Fruit fly (Drosophila melanogaster) whole organism, embryonic: Measurements from ENCODE around the gene trr.

Source experiments
- Atf6 ChIP-seq: fragments of 200-800 bp; sonication (Bioruptor generic); IDR thresholded peaks from 2 replicates; pipeline ENCODE4 v1.3.6; 2022; ENCODE audit warnings: missing biosample characterization, missing genetic modification characterization
- CG10321 ChIP-seq: fragments of 200-800 bp; sonication (Bioruptor generic); IDR thresholded peaks from 2 replicates; pipeline ENCODE4 v1.3.6; 2022; ENCODE audit warnings: missing biosample characterization, missing genetic modification characterization
- CG10543 ChIP-seq: fragments of 200-800 bp; sonication (Bioruptor generic); optimal IDR thresholded peaks from 3 replicates; lab custom pipeline; 2017; ENCODE audit warnings: missing biosample characterization, mild to moderate bottlenecking, missing genetic modification characterization, moderate library complexity
- CG11398 ChIP-seq: fragments of 200-800 bp; sonication (Bioruptor generic); optimal IDR thresholded peaks from 2 replicates; lab custom pipeline; 2016; ENCODE audit warnings: missing biosample characterization, missing genetic modification characterization
- CG12391 ChIP-seq: fragments of 200-800 bp; sonication (Bioruptor generic); optimal IDR thresholded peaks from 3 replicates; lab custom pipeline; 2018; ENCODE audit warnings: missing biosample characterization, mild to moderate bottlenecking, missing genetic modification characterization, moderate library complexity
- CG15696 ChIP-seq: fragments of 200-800 bp; sonication (Bioruptor generic); optimal IDR thresholded peaks from 2 replicates; lab custom pipeline; 2019; ENCODE audit warnings: missing biosample characterization, mild to moderate bottlenecking, missing genetic modification characterization, moderate library complexity
- CG16813 ChIP-seq: fragments of 200-800 bp; sonication (Bioruptor generic); IDR thresholded peaks from 3 replicates; pipeline ENCODE4 v1.3.6; 2022; ENCODE audit warnings: missing biosample characterization, missing genetic modification characterization; ENCODE audit not compliant: partially characterized antibody
- CG17359 ChIP-seq: fragments of 200-800 bp; sonication (Bioruptor generic); optimal IDR thresholded peaks from 3 replicates; lab custom pipeline; 2018; ENCODE audit warnings: missing biosample characterization, mild to moderate bottlenecking, missing genetic modification characterization, moderate library complexity
- CG17568 ChIP-seq: fragments of 200-800 bp; sonication (Bioruptor generic); optimal IDR thresholded peaks from 2 replicates; lab custom pipeline; 2018; ENCODE audit warnings: missing biosample characterization, mild to moderate bottlenecking, missing genetic modification characterization, moderate library complexity
- CG17829 ChIP-seq: fragments of 200-800 bp; optimal IDR thresholded peaks from 2 replicates; lab custom pipeline; 2019; ENCODE audit warnings: missing biosample characterization, mild to moderate bottlenecking, missing genetic modification characterization, moderate library complexity
- CG2202 ChIP-seq: fragments of 200-800 bp; sonication (Bioruptor generic); optimal IDR thresholded peaks from 2 replicates; lab custom pipeline; 2018; ENCODE audit warnings: missing biosample characterization, mild to moderate bottlenecking, missing genetic modification characterization
- CG3163 ChIP-seq: fragments of 200-800 bp; sonication (Bioruptor generic); optimal IDR thresholded peaks from 3 replicates; lab custom pipeline; 2016; ENCODE audit warnings: missing biosample characterization, missing genetic modification characterization
- CG32767 ChIP-seq: fragments of 200-800 bp; sonication (Bioruptor generic); IDR thresholded peaks from 2 replicates; pipeline ENCODE4 v1.3.6; 2022; ENCODE audit warnings: missing biosample characterization, missing genetic modification characterization
- CG34376 ChIP-seq: fragments of 200-800 bp; sonication (Bioruptor generic); optimal IDR thresholded peaks from 2 replicates; lab custom pipeline; 2018; ENCODE audit warnings: missing biosample characterization, mild to moderate bottlenecking, missing genetic modification characterization
- CG4424 ChIP-seq: fragments of 200-800 bp; sonication (Bioruptor generic); optimal IDR thresholded peaks from 3 replicates; lab custom pipeline; 2016; ENCODE audit warnings: missing biosample characterization, missing genetic modification characterization
- CG7987 ChIP-seq: fragments of 200-800 bp; sonication (Bioruptor generic); optimal IDR thresholded peaks from 2 replicates; lab custom pipeline; 2018; ENCODE audit warnings: missing biosample characterization, mild to moderate bottlenecking, missing genetic modification characterization, moderate library complexity
- CG8359 ChIP-seq: fragments of 200-800 bp; sonication (Bioruptor generic); optimal IDR thresholded peaks from 2 replicates; lab custom pipeline; 2017; ENCODE audit warnings: missing biosample characterization, mild to moderate bottlenecking, missing genetic modification characterization, borderline replicate concordance
- CG8388 ChIP-seq: fragments of 200-800 bp; sonication (Bioruptor generic); optimal IDR thresholded peaks from 2 replicates; lab custom pipeline; 2019; ENCODE audit warnings: missing biosample characterization, mild to moderate bottlenecking, missing genetic modification characterization, moderate library complexity
- CG8924 ChIP-seq: fragments of 200-800 bp; optimal IDR thresholded peaks from 3 replicates; lab custom pipeline; 2019; ENCODE audit warnings: missing biosample characterization, mild to moderate bottlenecking, missing genetic modification characterization, moderate library complexity
- CG9727 ChIP-seq: fragments of 200-800 bp; sonication (Bioruptor generic); optimal IDR thresholded peaks from 3 replicates; lab custom pipeline; 2017; ENCODE audit warnings: missing biosample characterization, mild to moderate bottlenecking, missing genetic modification characterization
- Camta ChIP-seq: fragments of 200-800 bp; sonication (Bioruptor generic); optimal IDR thresholded peaks from 2 replicates; lab custom pipeline; 2016; ENCODE audit warnings: missing biosample characterization, missing genetic modification characterization
- D19B ChIP-seq: fragments of 200-800 bp; sonication (Bioruptor generic); optimal IDR thresholded peaks from 2 replicates; lab custom pipeline; 2017; ENCODE audit warnings: missing biosample characterization, mild to moderate bottlenecking, missing genetic modification characterization
- Dip2 ChIP-seq: fragments of 200-800 bp; sonication (Bioruptor generic); IDR thresholded peaks from 2 replicates; pipeline ENCODE4 v1.3.6; 2022; ENCODE audit warnings: missing biosample characterization, missing genetic modification characterization
- HHEX ChIP-seq: fragments of 200-800 bp; sonication (Bioruptor generic); optimal IDR thresholded peaks from 3 replicates; lab custom pipeline; 2017; ENCODE audit warnings: missing biosample characterization, mild to moderate bottlenecking, missing genetic modification characterization, missing genetic modification reagents
- HmgZ ChIP-seq: fragments of 200-800 bp; sonication (Bioruptor generic); optimal IDR thresholded peaks from 2 replicates; lab custom pipeline; 2018; ENCODE audit warnings: missing biosample characterization, mild to moderate bottlenecking, missing genetic modification characterization
- Jarid2 ChIP-seq: fragments of 200-800 bp; sonication (Bioruptor generic); optimal IDR thresholded peaks from 3 replicates; lab custom pipeline; 2017; ENCODE audit warnings: mild to moderate bottlenecking, missing biosample characterization, missing genetic modification reagents, missing genetic modification characterization
- Kr ChIP-seq: fragments of 200-800 bp; sonication (Bioruptor generic); optimal IDR thresholded peaks from 2 replicates; lab custom pipeline; 2017; ENCODE audit warnings: missing biosample characterization, mild to moderate bottlenecking, missing genetic modification characterization
- Ravus ChIP-seq: fragments of 200-800 bp; sonication (Bioruptor generic); IDR thresholded peaks from 2 replicates; pipeline ENCODE4 v1.3.6; 2022; ENCODE audit warnings: missing biosample characterization, missing genetic modification characterization
- Spps ChIP-seq: fragments of 200-800 bp; sonication (Bioruptor generic); optimal IDR thresholded peaks from 2 replicates; lab custom pipeline; 2018; ENCODE audit warnings: missing biosample characterization, mild to moderate bottlenecking, missing genetic modification characterization
- Vsx1 ChIP-seq: fragments of 200-800 bp; sonication (Bioruptor generic); optimal IDR thresholded peaks from 2 replicates; lab custom pipeline; 2017; ENCODE audit warnings: missing biosample characterization, mild to moderate bottlenecking, missing genetic modification characterization, missing genetic modification reagents
- YL-1 ChIP-seq: fragments of 200-800 bp; sonication (Bioruptor generic); optimal IDR thresholded peaks from 3 replicates; lab custom pipeline; 2017; ENCODE audit warnings: missing biosample characterization, mild to moderate bottlenecking, missing genetic modification characterization
- amos ChIP-seq: fragments of 200-800 bp; sonication (Bioruptor generic); IDR thresholded peaks from 2 replicates; pipeline ENCODE4 v1.3.6; 2022; ENCODE audit warnings: missing biosample characterization, missing genetic modification characterization; ENCODE audit not compliant: partially characterized antibody
- cwo ChIP-seq: fragments of 200-800 bp; sonication (Bioruptor generic); optimal IDR thresholded peaks from 3 replicates; lab custom pipeline; 2017; ENCODE audit warnings: missing biosample characterization, missing genetic modification characterization, mild to moderate bottlenecking, moderate library complexity, missing genetic modification reagents
- dmrt11E ChIP-seq: fragments of 200-800 bp; sonication (Bioruptor generic); optimal IDR thresholded peaks from 3 replicates; lab custom pipeline; 2018; ENCODE audit warnings: missing biosample characterization, mild to moderate bottlenecking, missing genetic modification characterization, moderate library complexity
- ems ChIP-seq: fragments of 200-800 bp; sonication (Bioruptor generic); optimal IDR thresholded peaks from 3 replicates; lab custom pipeline; 2016; ENCODE audit warnings: missing biosample characterization, missing genetic modification characterization
- fd96Cb ChIP-seq: fragments of 200-800 bp; sonication (Bioruptor generic); optimal IDR thresholded peaks from 2 replicates; lab custom pipeline; 2018; ENCODE audit warnings: missing biosample characterization, mild to moderate bottlenecking, missing genetic modification characterization, moderate library complexity
- ind ChIP-seq: fragments of 200-800 bp; sonication (Bioruptor generic); optimal IDR thresholded peaks from 3 replicates; lab custom pipeline; 2016; ENCODE audit warnings: missing biosample characterization, missing genetic modification characterization
- jigr1 ChIP-seq: fragments of 200-800 bp; sonication (Bioruptor generic); IDR thresholded peaks from 3 replicates; pipeline ENCODE4 v1.3.6; 2022; ENCODE audit warnings: missing biosample characterization, missing genetic modification characterization
- lbe ChIP-seq: fragments of 200-800 bp; sonication (Bioruptor generic); optimal IDR thresholded peaks from 2 replicates; lab custom pipeline; 2016; ENCODE audit warnings: missing biosample characterization, mild to moderate bottlenecking, missing genetic modification characterization
- maf-S ChIP-seq: fragments of 200-800 bp; sonication (Bioruptor generic); optimal IDR thresholded peaks from 2 replicates; lab custom pipeline; 2016; ENCODE audit warnings: missing biosample characterization, missing genetic modification characterization
- mirr ChIP-seq: fragments of 200-800 bp; sonication (Bioruptor generic); optimal IDR thresholded peaks from 3 replicates; lab custom pipeline; 2018; ENCODE audit warnings: missing biosample characterization, mild to moderate bottlenecking, missing genetic modification characterization
- nau ChIP-seq: fragments of 200-800 bp; sonication (Bioruptor generic); optimal IDR thresholded peaks from 3 replicates; lab custom pipeline; 2017; ENCODE audit warnings: missing biosample characterization, mild to moderate bottlenecking, missing genetic modification characterization, missing genetic modification reagents
- pita ChIP-seq: fragments of 200-800 bp; sonication (Bioruptor generic); optimal IDR thresholded peaks from 2 replicates; lab custom pipeline; 2017; ENCODE audit warnings: missing biosample characterization, mild to moderate bottlenecking, missing genetic modification characterization
- prd ChIP-seq, 3 experiments: fragments of >200 bp in 2 of 3; fragments of 200-800 bp in 1 of 3; sonication (Bioruptor generic) in 1 of 3; optimal IDR thresholded peaks in 2 of 3; IDR thresholded peaks in 1 of 3; 2 replicates in 2 of 3; 3 replicates in 1 of 3; pipeline versions ENCODE4 v1.3.6 to Lab custom; 2017 to 2022; ENCODE audit warnings: missing biosample characterization in 1 of 3, missing genetic modification characterization in 1 of 3
- pum ChIP-seq: fragments of 200-800 bp; sonication (Bioruptor generic); optimal IDR thresholded peaks from 2 replicates; lab custom pipeline; 2016; ENCODE audit warnings: missing biosample characterization, missing genetic modification characterization
- sisA ChIP-seq: fragments of 200-800 bp; sonication (Bioruptor generic); IDR thresholded peaks from 2 replicates; pipeline ENCODE4 v1.3.6; 2022; ENCODE audit warnings: missing biosample characterization, missing genetic modification characterization
- ssp ChIP-seq: fragments of 200-800 bp; sonication (Bioruptor generic); IDR thresholded peaks from 2 replicates; pipeline ENCODE4 v1.3.6; 2022; ENCODE audit warnings: missing biosample characterization, missing genetic modification characterization
- trh ChIP-seq: fragments of 200-800 bp; sonication (Bioruptor generic); optimal IDR thresholded peaks from 2 replicates; lab custom pipeline; 2016; ENCODE audit warnings: missing biosample characterization, missing genetic modification characterization
- unc-4 ChIP-seq: fragments of 200-800 bp; sonication (Bioruptor generic); IDR thresholded peaks from 2 replicates; pipeline ENCODE4 v1.3.6; 2022; ENCODE audit warnings: missing biosample characterization, missing genetic modification characterization; ENCODE audit not compliant: partially characterized antibody
- vvl ChIP-seq: fragments of 200-800 bp; sonication (Bioruptor generic); IDR thresholded peaks from 2 replicates; pipeline ENCODE4 v1.3.6; 2022; ENCODE audit warnings: missing biosample characterization, missing genetic modification characterization

The trr gene

DNA sequence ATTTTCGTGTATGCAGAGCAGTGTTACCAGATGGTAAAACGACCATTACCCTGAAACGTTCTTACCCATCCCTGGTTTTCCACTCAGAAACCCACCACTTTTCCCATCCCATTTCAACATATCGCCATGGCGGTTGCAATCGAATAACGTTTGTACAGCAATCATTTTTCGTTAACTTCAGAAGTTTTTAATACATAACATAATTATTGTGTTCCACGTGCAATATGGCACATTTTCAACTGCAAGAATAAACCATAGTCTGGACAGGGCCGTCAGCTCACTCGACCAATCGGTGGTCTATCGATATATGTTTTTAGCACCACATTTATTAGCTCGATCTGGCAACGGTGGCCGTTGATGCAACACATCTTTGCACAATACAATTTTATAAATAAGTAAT is at the start of gene trr, which contains the start of gene mRpL16 (continued):
- TF ChIP-seq jigr1 (GFP tag; lab: Robert Waterston, UW) (no peak), CG32767 (GFP tag; lab: Robert Waterston, UW) (no peak), Spps (peak; percentile 19), CG3163 (no peak), YL-1 (peak; percentile 86), CG34376 (GFP tag; lab: Kevin White, UChicago) (no peak), prd (optimal IDR thresholded peaks at IDR 0.05; lab: Kevin White, UChicago) (no peak), prd (GFP tag; IDR thresholded peaks at IDR 0.05; lab: Robert Waterston, UW) (peak; percentile 58; the same call in 2 of the 3 replicates), CG17829 (tag; lab: Kevin White, UChicago) (peak; percentile 71), CG8359 (no peak), cwo (GFP tag; lab: Kevin White, UChicago) (no peak), CG10321 (GFP tag; lab: Robert Waterston, UW) (no peak), CG7987 (GFP tag; lab: Kevin White, UChicago) (no peak), Dip2 (no peak), fd96Cb (no peak), CG4424 (GFP tag; lab: Kevin White, UChicago) (no peak), Kr (GFP tag; lab: Kevin White, UChicago) (no peak), maf-S (GFP tag; lab: Kevin White, UChicago) (no peak), sisA (no peak), CG17568 (GFP tag; lab: Kevin White, UChicago) (no peak), CG16813 (peak; percentile 80), CG17359 (tag; lab: Kevin White, UChicago) (no peak), pum (GFP tag; lab: Kevin White, UChicago) (peak; percentile 33), CG8388 (GFP tag; lab: Kevin White, UChicago) (peak; percentile 26), CG9727 (peak; percentile 60), Ravus (GFP tag; lab: Robert Waterston, UW) (no peak), CG11398 (peak; percentile 27), Camta (GFP tag; lab: Kevin White, UChicago) (no peak), lbe (GFP tag; lab: Kevin White, UChicago) (no peak), CG8924 (tag; lab: Kevin White, UChicago) (peak; percentile 67), vvl (GFP tag; lab: Robert Waterston, UW) (peak; percentile 57), trh (GFP tag; lab: Kevin White, UChicago) (no peak), CG12391 (tag; lab: Kevin White, UChicago) (peak; percentile 72), HmgZ (tag; lab: Kevin White, UChicago) (peak; percentile 31), ind (GFP tag; lab: Kevin White, UChicago) (no peak), Atf6 (GFP tag; lab: Robert Waterston, UW) (no peak), CG15696 (peak; percentile 44), Jarid2 (GFP tag; lab: Kevin White, UChicago) (no peak), amos (GFP tag; lab: Robert Waterston, UW) (peak; percentile 70), nau (no peak), pita (GFP tag; lab: Kevin White, UChicago) (no peak), dmrt11E (tag; lab: Kevin White, UChicago) (peak; percentile 31), CG10543 (no peak), mirr (GFP tag; lab: Kevin White, UChicago) (peak; percentile 40), CG2202 (tag; lab: Kevin White, UChicago) (no peak), ems (GFP tag; lab: Kevin White, UChicago) (no peak), D19B (GFP tag; lab: Kevin White, UChicago) (no peak), Vsx1 (no peak), ssp (GFP tag; lab: Robert Waterston, UW) (peak; percentile 88), unc-4 (GFP tag; lab: Robert Waterston, UW) (peak; percentile 80), HHEX (GFP tag; lab: Kevin White, UChicago) (no peak)
